Worm (Caenorhabditis elegans) whole organism, young adult: ENCODE results near the gene Y38F1A.4.
A peak's percentile ranks its signal among the peaks of the same experiment; 100 is the strongest.

Experiments
- B0261.1 ChIP-seq: sonication (generic microtip); optimal IDR thresholded peaks from 2 replicates; lab custom pipeline; 2016; ENCODE audit warnings: mild to moderate bottlenecking, missing genetic modification characterization, moderate library complexity, missing compliant biosample characterization
- C06A6.2 ChIP-seq: fragments of 200-800 bp; sonication (Bioruptor generic); conservative IDR thresholded peaks from 2 replicates; pipeline ENCODE4 v1.3.6; 2022; ENCODE audit warnings: missing genetic modification characterization, missing compliant biosample characterization
- F10E7.11 ChIP-seq: sonication (generic microtip); optimal IDR thresholded peaks from 2 replicates; lab custom pipeline; 2017; ENCODE audit warnings: mild to moderate bottlenecking, missing genetic modification characterization, moderate library complexity, missing compliant biosample characterization
- F39B2.1 ChIP-seq: fragments of 200-800 bp; sonication (Bioruptor generic); IDR thresholded peaks from 2 replicates; pipeline ENCODE4 v1.3.6; 2022; ENCODE audit warnings: missing genetic modification reagents, missing genetic modification characterization, missing compliant biosample characterization
- K11D2.4 ChIP-seq: fragments of 200-800 bp; sonication (Bioruptor generic); IDR thresholded peaks from 2 replicates; pipeline ENCODE4 v1.3.6; 2022; ENCODE audit warnings: missing genetic modification reagents, missing genetic modification characterization, missing compliant biosample characterization
- K12H6.12 ChIP-seq: fragments of 200-800 bp; sonication (Bioruptor generic); optimal IDR thresholded peaks from 2 replicates; lab custom pipeline; 2018; ENCODE audit warnings: mild to moderate bottlenecking, missing genetic modification characterization, missing compliant biosample characterization
- T26A5.8 ChIP-seq: sonication (generic microtip); optimal IDR thresholded peaks from 2 replicates; lab custom pipeline; 2016; ENCODE audit warnings: missing genetic modification characterization, missing compliant biosample characterization
- Y67H2A.10 ChIP-seq: fragments of 200-800 bp; sonication (Bioruptor generic); conservative IDR thresholded peaks from 2 replicates; pipeline ENCODE4 v1.3.6; 2022; ENCODE audit warnings: missing genetic modification reagents, missing genetic modification characterization, missing compliant biosample characterization
- Y95B8A.8 ChIP-seq: fragments of 200-800 bp; sonication (Bioruptor generic); IDR thresholded peaks from 2 replicates; pipeline ENCODE4 v1.3.6; 2022; ENCODE audit warnings: missing genetic modification reagents, missing genetic modification characterization, missing compliant biosample characterization
- attf-6 ChIP-seq: fragments of 200-800 bp; sonication (Bioruptor generic); IDR thresholded peaks from 2 replicates; pipeline ENCODE4 v1.3.6; 2022; ENCODE audit warnings: missing genetic modification reagents, missing genetic modification characterization, missing compliant biosample characterization
- bed-2 ChIP-seq: fragments of 200-800 bp; sonication (Bioruptor generic); IDR thresholded peaks from 2 replicates; pipeline ENCODE4 v1.3.6; 2022; ENCODE audit warnings: missing genetic modification reagents, missing genetic modification characterization, missing compliant biosample characterization
- ccch-3 ChIP-seq: fragments of 200-800 bp; sonication (Bioruptor generic); optimal IDR thresholded peaks from 2 replicates; lab custom pipeline; 2018; ENCODE audit warnings: mild to moderate bottlenecking, missing genetic modification characterization, missing compliant biosample characterization
- ceh-58 ChIP-seq: fragments of 200-800 bp; sonication (Bioruptor generic); IDR thresholded peaks from 2 replicates; pipeline ENCODE4 v1.3.6; 2022; ENCODE audit warnings: missing genetic modification characterization, missing compliant biosample characterization
- ceh-79 ChIP-seq: sonication (generic microtip); optimal IDR thresholded peaks from 2 replicates; lab custom pipeline; 2017; ENCODE audit warnings: mild to moderate bottlenecking, missing genetic modification characterization, missing compliant biosample characterization
- ceh-91 ChIP-seq: fragments of 200-800 bp; sonication (Bioruptor generic); IDR thresholded peaks from 2 replicates; pipeline ENCODE4 v1.3.6; 2022; ENCODE audit warnings: missing genetic modification reagents, missing genetic modification characterization, missing compliant biosample characterization
- dpff-1 ChIP-seq: sonication (generic microtip); optimal IDR thresholded peaks from 2 replicates; lab custom pipeline; 2017; ENCODE audit warnings: mild to moderate bottlenecking, missing genetic modification characterization, missing compliant biosample characterization
- him-1 ChIP-seq: sonication (generic microtip); optimal IDR thresholded peaks from 2 replicates; lab custom pipeline; 2016; ENCODE audit warnings: missing genotype, missing genetic modification reagents, missing genetic modification characterization, missing compliant biosample characterization
- hmg-1.2 ChIP-seq: fragments of 200-800 bp; sonication (Bioruptor generic); IDR thresholded peaks from 2 replicates; pipeline ENCODE4 v1.3.6; 2022; ENCODE audit warnings: missing genetic modification reagents, missing genetic modification characterization, missing compliant biosample characterization
- lag-1 ChIP-seq: fragments of 200-800 bp; sonication (Bioruptor generic); IDR thresholded peaks from 2 replicates; pipeline ENCODE4 v1.3.6; 2022; ENCODE audit warnings: missing genetic modification reagents, missing genetic modification characterization, missing compliant biosample characterization
- lin-26 ChIP-seq: fragments of 200-800 bp; sonication (Bioruptor generic); IDR thresholded peaks from 2 replicates; pipeline ENCODE4 v1.3.6; 2022; ENCODE audit warnings: missing genetic modification reagents, missing genetic modification characterization, missing compliant biosample characterization
- lin-40 ChIP-seq: sonication (generic microtip); optimal IDR thresholded peaks from 2 replicates; lab custom pipeline; 2016; ENCODE audit warnings: missing genetic modification characterization, mild to moderate bottlenecking, missing compliant biosample characterization, missing genotype, missing genetic modification reagents
- lsl-1 ChIP-seq: fragments of 200-800 bp; sonication (Bioruptor generic); optimal IDR thresholded peaks from 2 replicates; lab custom pipeline; 2018; ENCODE audit warnings: mild to moderate bottlenecking, missing genetic modification characterization, moderate library complexity, missing compliant biosample characterization
- madf-10 ChIP-seq: sonication (generic microtip); optimal IDR thresholded peaks from 2 replicates; lab custom pipeline; 2016; ENCODE audit warnings: mild to moderate bottlenecking, missing genetic modification characterization, missing compliant biosample characterization
- mes-4 ChIP-seq: sonication (generic microtip); optimal IDR thresholded peaks from 2 replicates; lab custom pipeline; 2016; ENCODE audit warnings: missing genotype, missing genetic modification characterization, missing compliant biosample characterization
- nfya-1 ChIP-seq: sonication (generic microtip); optimal IDR thresholded peaks from 2 replicates; lab custom pipeline; 2017; ENCODE audit warnings: antibody characterized with exemption, missing compliant biosample characterization, missing genetic modification characterization, borderline replicate concordance; ENCODE audit not compliant: insufficient read depth
- nfyb-1 ChIP-seq: fragments of 200-800 bp; sonication (Bioruptor generic); IDR thresholded peaks from 2 replicates; pipeline ENCODE4 v1.3.6; 2022; ENCODE audit warnings: missing genetic modification reagents, missing genetic modification characterization, missing compliant biosample characterization
- nhr-27 ChIP-seq: fragments of 200-800 bp; sonication (Bioruptor generic); optimal IDR thresholded peaks from 2 replicates; lab custom pipeline; 2018; ENCODE audit warnings: mild to moderate bottlenecking, missing genetic modification characterization, moderate library complexity, missing compliant biosample characterization
- nhr-80 ChIP-seq: sonication (generic microtip); optimal IDR thresholded peaks from 2 replicates; lab custom pipeline; 2016; ENCODE audit warnings: missing genetic modification characterization, missing compliant biosample characterization
- pbrm-1 ChIP-seq: fragments of 200-800 bp; sonication (Bioruptor generic); IDR thresholded peaks from 2 replicates; pipeline ENCODE4 v1.3.6; 2022; ENCODE audit warnings: missing genetic modification reagents, missing genetic modification characterization, missing compliant biosample characterization
- pha-4 ChIP-seq: fragments of 150-350 bp; sonication (generic microtip); optimal IDR thresholded peaks from 2 replicates; lab custom pipeline; 2014; ENCODE audit warnings: missing biosample characterization, missing genetic modification reagents, missing genetic modification characterization
- rcor-1 ChIP-seq: fragments of 200-800 bp; sonication (Bioruptor generic); IDR thresholded peaks from 2 replicates; pipeline ENCODE4 v1.3.6; 2022; ENCODE audit warnings: missing genetic modification reagents, missing genetic modification characterization, missing compliant biosample characterization
- rec-8 ChIP-seq, 2 experiments: sonication (generic microtip); optimal IDR thresholded peaks; 2 replicates each; lab custom pipeline; 2016; ENCODE audit warnings: mild to moderate bottlenecking in 2 of 2, missing genetic modification characterization in 2 of 2, missing genetic modification reagents in 2 of 2, missing genotype in 2 of 2, missing biosample characterization in 1 of 2, missing compliant biosample characterization in 1 of 2, moderate library complexity in 1 of 2
- tlf-1 ChIP-seq: fragments of 200-800 bp; sonication (Bioruptor generic); optimal IDR thresholded peaks from 2 replicates; lab custom pipeline; 2018; ENCODE audit warnings: mild to moderate bottlenecking, missing genetic modification characterization, missing compliant biosample characterization
- zim-3 ChIP-seq: sonication (generic microtip); optimal IDR thresholded peaks from 2 replicates; lab custom pipeline; 2017; ENCODE audit warnings: mild to moderate bottlenecking, missing genetic modification characterization, moderate library complexity, missing compliant biosample characterization
- ztf-22 ChIP-seq: fragments of 200-800 bp; sonication (Bioruptor generic); optimal IDR thresholded peaks from 2 replicates; lab custom pipeline; 2018; ENCODE audit warnings: mild to moderate bottlenecking, missing genetic modification characterization, moderate library complexity, missing compliant biosample characterization
- ztf-25 ChIP-seq: fragments of 200-800 bp; sonication (Bioruptor generic); IDR thresholded peaks from 2 replicates; pipeline ENCODE4 v1.3.6; 2022; ENCODE audit warnings: missing genetic modification reagents, missing genetic modification characterization, missing compliant biosample characterization
- ztf-3 ChIP-seq: fragments of 200-800 bp; sonication (Bioruptor generic); optimal IDR thresholded peaks from 2 replicates; lab custom pipeline; 2018; ENCODE audit warnings: mild to moderate bottlenecking, missing genetic modification characterization, missing compliant biosample characterization

Y38F1A.4 gene

ce11 chrII:13004872-13005252 lies 35.3 kb upstream of the Y38F1A.4 start:
- no peak for TF ChIP-seq rcor-1
- TF ChIP-seq lsl-1 = no peak
- no peak for TF ChIP-seq him-1 (tag; lab: Kevin White, UChicago)
- no peak for TF ChIP-seq dpff-1 (tag; lab: Kevin White, UChicago)
- no peak for TF ChIP-seq lag-1
- TF ChIP-seq K11D2.4 (GFP tag; lab: Robert Waterston, UW) = no peak
- TF ChIP-seq ceh-58 (GFP tag; lab: Robert Waterston, UW) = no peak
- no peak for TF ChIP-seq ceh-91 (GFP tag; lab: Robert Waterston, UW)
- TF ChIP-seq F10E7.11 (tag; lab: Kevin White, UChicago) = no peak
- no peak for TF ChIP-seq ztf-22
- TF ChIP-seq hmg-1.2 (GFP tag; lab: Robert Waterston, UW) = no peak
- no peak for TF ChIP-seq F39B2.1
- TF ChIP-seq Y95B8A.8 (GFP tag; lab: Robert Waterston, UW) = no peak
- no peak for TF ChIP-seq lin-40 (tag; lab: Kevin White, UChicago)
- TF ChIP-seq madf-10 (tag; lab: Kevin White, UChicago) = no peak
- no peak for TF ChIP-seq pbrm-1
- no peak for TF ChIP-seq tlf-1 (GFP tag; lab: Kevin White, UChicago)
- no peak for TF ChIP-seq nhr-80 (tag; lab: Kevin White, UChicago)

DNA sequence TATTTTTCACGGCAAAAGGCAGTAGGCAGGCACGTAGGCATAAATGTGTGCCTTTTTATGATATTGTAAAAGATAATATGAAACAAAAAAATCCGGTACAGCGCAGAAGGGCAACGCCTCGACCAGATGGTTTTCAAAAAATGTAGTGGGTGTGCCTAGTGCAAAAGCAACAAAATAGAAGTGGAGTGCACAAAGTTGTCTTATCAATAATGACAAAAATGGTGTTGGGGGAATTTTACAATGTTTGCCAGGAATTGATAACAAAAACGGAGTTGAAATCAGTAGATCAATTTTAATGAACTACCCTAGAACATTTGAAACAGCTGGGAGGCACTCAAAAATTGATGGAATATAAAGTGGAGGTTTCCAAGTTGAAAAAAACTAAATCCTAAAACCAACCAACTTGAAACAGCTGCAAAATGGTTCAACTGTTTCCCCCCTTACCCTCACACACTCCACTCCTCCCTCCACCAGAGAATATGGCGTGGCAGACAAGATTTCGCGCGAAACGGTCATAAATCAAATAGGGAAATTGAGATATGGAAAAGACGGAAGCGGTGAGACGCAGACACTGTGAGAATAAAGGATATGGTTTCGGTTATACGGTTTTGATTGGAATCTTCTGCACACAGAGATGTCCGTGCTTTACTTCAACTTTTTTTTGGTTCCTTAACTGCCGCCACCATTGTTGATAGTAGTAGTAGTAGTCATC lies 34.8 kb upstream of the Y38F1A.4 start:
- TF ChIP-seq nhr-80 (tag; lab: Kevin White, UChicago) (peak; percentile 52), Y67H2A.10 (GFP tag; lab: Robert Waterston, UW) (no peak)

- no peak for TF ChIP-seq B0261.1 (tag; lab: Kevin White, UChicago)
- no peak for TF ChIP-seq nhr-27 (tag; lab: Kevin White, UChicago)
- TF ChIP-seq nfyb-1 (GFP tag; lab: Robert Waterston, UW) = no peak
- no peak for TF ChIP-seq attf-6 (GFP tag; lab: Robert Waterston, UW)
- TF ChIP-seq lin-26 (GFP tag; lab: Robert Waterston, UW) = no peak
- no peak for TF ChIP-seq mes-4 (tag; lab: Kevin White, UChicago)
- no peak for TF ChIP-seq ccch-3 (GFP tag; lab: Kevin White, UChicago)
- no peak for TF ChIP-seq K12H6.12 (tag; lab: Kevin White, UChicago)
- TF ChIP-seq lsl-1 = no peak
- no peak for TF ChIP-seq pha-4 (tag; lab: Kevin White, UChicago)
- TF ChIP-seq zim-3 (tag; lab: Kevin White, UChicago) = no peak
- TF ChIP-seq nfya-1 (tag; lab: Kevin White, UChicago) = no peak
- TF ChIP-seq bed-2 (GFP tag; lab: Robert Waterston, UW) = no peak
- no peak for TF ChIP-seq C06A6.2
- TF ChIP-seq ceh-79 (tag; lab: Kevin White, UChicago) = no peak
- no peak for TF ChIP-seq ztf-3 (GFP tag; lab: Kevin White, UChicago)
- no peak for TF ChIP-seq T26A5.8 (tag; lab: Kevin White, UChicago)
- TF ChIP-seq, all 124 proteins: peak for 0
Observed at ce11 chrII:13003244-13003643, 33.7 kb upstream of the Y38F1A.4 start.

ce11 chrII:13000753-13001152 lies 31.2 kb upstream of the Y38F1A.4 start, which contains the start of gene Y38F1A.8:
Gene Y38F1A.8 (minus strand): TSS chrII:13000853.
- TF ChIP-seq lin-26 (GFP tag; lab: Robert Waterston, UW) (no peak), lag-1 (no peak), ceh-58 (GFP tag; lab: Robert Waterston, UW) (no peak), ztf-25 (0 out of 2 replicates have a peak, but pooled peaks have one; percentile 15), rec-8 (tag; optimal IDR thresholded peaks at IDR 0.05; lab: Kevin White, UChicago) (no peak)
